Worm (Caenorhabditis elegans): ENCODE measurements around the gene best-23.

ce11 chrII:7866081-7866480 is 41.3 kb downstream of the best-23 start:
- TF ChIP-seq hmg-4 (GFP tag; optimal IDR thresholded peaks at IDR 0.05) (no peak), tbx-37 (GFP tag; conservative IDR thresholded peaks at IDR 0.05) (no peak), tra-4 (tag; optimal IDR thresholded peaks at IDR 0.05) (no peak), hnd-1 (tag; optimal IDR thresholded peaks at IDR 0.05) (no peak), ets-7 (tag; optimal IDR thresholded peaks at IDR 0.05) (no peak), tbx-11 (GFP tag; IDR thresholded peaks at IDR 0.05) (no peak), B0310.2 (tag; optimal IDR thresholded peaks at IDR 0.05) (no peak)
